Worm (Caenorhabditis elegans) whole organism, young adult: ENCODE measurements around the gene C25F9.4.

Experiments used
- B0261.1 ChIP-seq: sonication (generic microtip); optimal IDR thresholded peaks from 2 replicates; lab custom pipeline; 2016; ENCODE audit warnings: mild to moderate bottlenecking, missing genetic modification characterization, moderate library complexity, missing compliant biosample characterization
- F10E7.11 ChIP-seq: sonication (generic microtip); optimal IDR thresholded peaks from 2 replicates; lab custom pipeline; 2017; ENCODE audit warnings: mild to moderate bottlenecking, missing genetic modification characterization, moderate library complexity, missing compliant biosample characterization
- K11D2.4 ChIP-seq: fragments of 200-800 bp; sonication (Bioruptor generic); IDR thresholded peaks from 2 replicates; pipeline ENCODE4 v1.3.6; 2022; ENCODE audit warnings: missing genetic modification reagents, missing genetic modification characterization, missing compliant biosample characterization
- Y53F4B.3 ChIP-seq: fragments of 200-800 bp; sonication (Bioruptor generic); IDR thresholded peaks from 2 replicates; pipeline ENCODE4 v1.3.6; 2022; ENCODE audit warnings: missing genetic modification reagents, missing genetic modification characterization, missing compliant biosample characterization
- Y79H2A.3 ChIP-seq: fragments of 200-800 bp; sonication (Bioruptor generic); conservative IDR thresholded peaks from 2 replicates; pipeline ENCODE4 v1.3.6; 2022; ENCODE audit warnings: missing genetic modification reagents, missing genetic modification characterization, missing compliant biosample characterization
- ZK185.1 ChIP-seq: sonication (generic microtip); optimal IDR thresholded peaks from 2 replicates; lab custom pipeline; 2016; ENCODE audit warnings: mild to moderate bottlenecking, missing genetic modification characterization, missing compliant biosample characterization; ENCODE audit not compliant: poor library complexity, severe bottlenecking
- bed-2 ChIP-seq: fragments of 200-800 bp; sonication (Bioruptor generic); IDR thresholded peaks from 2 replicates; pipeline ENCODE4 v1.3.6; 2022; ENCODE audit warnings: missing genetic modification reagents, missing genetic modification characterization, missing compliant biosample characterization
- mcd-1 ChIP-seq: fragments of 200-800 bp; sonication (Bioruptor generic); IDR thresholded peaks from 2 replicates; pipeline ENCODE4 v1.3.6; 2022; ENCODE audit warnings: missing genetic modification reagents, missing genetic modification characterization, missing compliant biosample characterization
- mel-28 ChIP-seq: sonication (generic microtip); optimal IDR thresholded peaks from 2 replicates; lab custom pipeline; 2016; ENCODE audit warnings: borderline replicate concordance, mild to moderate bottlenecking, missing genetic modification characterization, missing compliant biosample characterization
- nhr-120 ChIP-seq: fragments of 200-800 bp; sonication (Bioruptor generic); IDR thresholded peaks from 2 replicates; pipeline ENCODE4 v1.3.6; 2022; ENCODE audit warnings: missing genetic modification characterization, missing compliant biosample characterization
- pha-4 ChIP-seq: fragments of 150-350 bp; sonication (generic microtip); optimal IDR thresholded peaks from 2 replicates; lab custom pipeline; 2014; ENCODE audit warnings: missing biosample characterization, missing genetic modification reagents, missing genetic modification characterization
- snpc-1.1 ChIP-seq: sonication (generic microtip); optimal IDR thresholded peaks from 2 replicates; lab custom pipeline; 2017; ENCODE audit warnings: missing genetic modification characterization, mild to moderate bottlenecking, missing compliant biosample characterization, antibody characterized with exemption, moderate library complexity, missing genotype, missing genetic modification reagents; ENCODE audit not compliant: insufficient read depth
- unc-130 ChIP-seq: sonication (generic microtip); optimal IDR thresholded peaks from 2 replicates; lab custom pipeline; 2016; ENCODE audit warnings: missing genetic modification reagents, missing genetic modification characterization, missing compliant biosample characterization
- ztf-28 ChIP-seq: fragments of 200-800 bp; sonication (Bioruptor generic); IDR thresholded peaks from 2 replicates; pipeline ENCODE4 v1.3.6; 2022; ENCODE audit warnings: missing genetic modification reagents, missing genetic modification characterization, missing compliant biosample characterization

DNA sequence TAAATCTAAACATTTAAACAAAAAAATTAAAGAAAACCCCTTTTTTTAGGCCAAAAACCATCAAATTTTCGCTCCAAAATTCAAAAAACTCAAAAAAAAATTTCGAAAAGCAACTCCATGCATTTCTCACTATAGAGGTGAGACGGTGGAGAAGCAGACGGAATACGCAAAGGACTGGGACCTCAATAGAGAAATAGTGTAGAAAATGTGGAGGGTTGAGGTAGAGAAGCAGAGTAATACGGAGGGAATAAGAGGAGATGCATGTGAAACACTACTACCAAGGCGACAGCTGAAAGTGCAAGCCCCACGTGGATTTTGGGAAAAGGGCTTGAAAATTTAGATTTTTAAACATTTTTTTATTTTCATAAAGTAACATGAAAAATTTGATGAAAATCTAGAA is 25.1 kb downstream of the C25F9.4 start:
- no peak for TF ChIP-seq ztf-28 (GFP tag; lab: Robert Waterston, UW)
- TF ChIP-seq mel-28, result no peak
- TF ChIP-seq snpc-1.1 (tag; lab: Kevin White, UChicago), result no peak
- TF ChIP-seq unc-130 (GFP tag; lab: Kevin White, UChicago), result no peak
- TF ChIP-seq bed-2, result no peak
- TF ChIP-seq nhr-120 (GFP tag; lab: Robert Waterston, UW), result no peak
- no peak for TF ChIP-seq pha-4
- no peak for TF ChIP-seq F10E7.11 (tag; lab: Kevin White, UChicago)
- TF ChIP-seq Y79H2A.3 (GFP tag; lab: Robert Waterston, UW), result no peak
- TF ChIP-seq Y53F4B.3 (GFP tag; lab: Robert Waterston, UW), result no peak
- no peak for TF ChIP-seq B0261.1
- no peak for TF ChIP-seq ZK185.1
- TF ChIP-seq K11D2.4 (GFP tag; lab: Robert Waterston, UW), result no peak
- TF ChIP-seq mcd-1 (GFP tag; lab: Robert Waterston, UW), result no peak
